Worm (Caenorhabditis elegans) whole organism, early embryonic: ENCODE measurements around the gene W04H10.2.

ENCODE experiments used
- B0310.2 ChIP-seq: sonication (generic microtip); optimal IDR thresholded peaks from 2 replicates; lab custom pipeline; 2016; ENCODE audit warnings: mild to moderate bottlenecking, missing genetic modification characterization, missing compliant biosample characterization
- aly-1 ChIP-seq: sonication (generic microtip); optimal IDR thresholded peaks from 2 replicates; lab custom pipeline; 2016; ENCODE audit warnings: missing genetic modification characterization, missing compliant biosample characterization
- ama-1 ChIP-seq: fragments of 150-350 bp; optimal IDR thresholded peaks from 2 replicates; lab custom pipeline; 2014
- ceh-36 ChIP-seq: sonication (generic microtip); optimal IDR thresholded peaks from 2 replicates; lab custom pipeline; 2016; ENCODE audit warnings: missing genetic modification characterization, inconsistent platforms, missing compliant biosample characterization
- flt-1 ChIP-seq: fragments of 200-800 bp; sonication (Bioruptor generic); IDR thresholded peaks from 2 replicates; pipeline ENCODE4 v1.3.6; 2022; ENCODE audit warnings: missing genetic modification characterization, missing compliant biosample characterization
- hmg-4 ChIP-seq: fragments of 200-800 bp; sonication (Bioruptor generic); optimal IDR thresholded peaks from 2 replicates; lab custom pipeline; 2018; ENCODE audit warnings: mild to moderate bottlenecking, missing genetic modification characterization, missing compliant biosample characterization
- hnd-1 ChIP-seq: sonication (generic microtip); optimal IDR thresholded peaks from 2 replicates; lab custom pipeline; 2016; ENCODE audit warnings: missing genetic modification characterization, missing compliant biosample characterization
- tbx-37 ChIP-seq: fragments of 200-800 bp; sonication (Bioruptor generic); conservative IDR thresholded peaks from 2 replicates; pipeline ENCODE4 v1.3.6; 2022; ENCODE audit warnings: missing genetic modification reagents, missing genetic modification characterization, missing compliant biosample characterization
- tra-4 ChIP-seq: sonication (generic microtip); optimal IDR thresholded peaks from 2 replicates; lab custom pipeline; 2017; ENCODE audit warnings: missing genetic modification characterization, missing compliant biosample characterization

- TF ChIP-seq ceh-36 (no peak), hnd-1 (tag; lab: Kevin White, UChicago) (no peak), B0310.2 (tag; lab: Kevin White, UChicago) (no peak), hmg-4 (GFP tag; lab: Kevin White, UChicago) (no peak), tbx-37 (GFP tag; lab: Robert Waterston, UW) (no peak), flt-1 (GFP tag; lab: Robert Waterston, UW) (no peak), ama-1 (no peak), tra-4 (tag; lab: Kevin White, UChicago) (no peak), aly-1 (tag; lab: Kevin White, UChicago) (no peak)
Observed at ce11 chrII:556185-556584, 49.2 kb upstream of the W04H10.2 start, which contains the start of the genes C09E8.1 and C09E8.6.
